Fruit fly (Drosophila melanogaster) whole organism, adult: ENCODE measurements around the gene CG13794.

Experiments used
- CG12768 ChIP-seq: fragments of 200-800 bp; sonication (Bioruptor generic); optimal IDR thresholded peaks from 2 replicates; lab custom pipeline; 2017; ENCODE audit warnings: missing biosample characterization, missing genetic modification characterization, mild to moderate bottlenecking, moderate library complexity, missing genetic modification reagents
- CG1620 ChIP-seq: fragments of 200-800 bp; sonication (Bioruptor generic); optimal IDR thresholded peaks from 2 replicates; lab custom pipeline; 2016; ENCODE audit warnings: missing biosample characterization, missing genetic modification characterization
- Crg-1 ChIP-seq: fragments of 200-800 bp; sonication (Bioruptor generic); optimal IDR thresholded peaks from 2 replicates; lab custom pipeline; 2016; ENCODE audit warnings: missing biosample characterization, missing genetic modification characterization
- bab1 ChIP-seq: fragments of 200-800 bp; sonication (Bioruptor generic); optimal IDR thresholded peaks from 3 replicates; lab custom pipeline; 2019; ENCODE audit warnings: missing biosample characterization, mild to moderate bottlenecking, missing genetic modification characterization, moderate library complexity
- ovo ChIP-seq: fragments of 200-800 bp; sonication (Bioruptor generic); optimal IDR thresholded peaks from 2 replicates; lab custom pipeline; 2016; ENCODE audit warnings: missing biosample characterization, missing genetic modification characterization
- tj ChIP-seq: fragments of 200-800 bp; sonication (Bioruptor generic); optimal IDR thresholded peaks from 3 replicates; lab custom pipeline; 2017; ENCODE audit warnings: missing biosample characterization, mild to moderate bottlenecking, missing genetic modification characterization, moderate library complexity
- toe ChIP-seq: fragments of 200-800 bp; sonication (Bioruptor generic); optimal IDR thresholded peaks from 2 replicates; lab custom pipeline; 2016; ENCODE audit warnings: missing biosample characterization, missing genetic modification characterization

dm6 chr2L:7692583-7693080 is 30.0 kb downstream of the CG13794 start, which contains the start of the genes CG7025 and CG43235:
- no peak for TF ChIP-seq ovo (GFP tag; lab: Kevin White, UChicago)
- TF ChIP-seq tj (GFP tag; lab: Kevin White, UChicago) = no peak
- no peak for TF ChIP-seq CG1620 (GFP tag; lab: Kevin White, UChicago)
- no peak for TF ChIP-seq CG12768 (GFP tag; lab: Kevin White, UChicago)
- TF ChIP-seq Crg-1 (GFP tag; lab: Kevin White, UChicago) = no peak
- TF ChIP-seq bab1 (GFP tag; lab: Kevin White, UChicago) = no peak
- TF ChIP-seq toe (GFP tag; lab: Kevin White, UChicago) = no peak
